Fruit fly (Drosophila melanogaster) whole organism, embryonic: ENCODE measurements around the gene tank.

Experiments
- Adf1 ChIP-seq: fragments of 200-800 bp; sonication (Bioruptor generic); IDR thresholded peaks from 2 replicates; pipeline ENCODE4 v1.3.6; 2022; ENCODE audit warnings: missing biosample characterization, missing genetic modification characterization
- Atf-2 ChIP-seq: fragments of 200-800 bp; sonication (Bioruptor generic); optimal IDR thresholded peaks from 2 replicates; lab custom pipeline; 2016; ENCODE audit warnings: missing biosample characterization, missing genetic modification characterization
- CG10267 ChIP-seq: fragments of 200-800 bp; sonication (Bioruptor generic); optimal IDR thresholded peaks from 2 replicates; lab custom pipeline; 2018; ENCODE audit warnings: missing biosample characterization, mild to moderate bottlenecking, missing genetic modification characterization, moderate library complexity
- CG11560 ChIP-seq: fragments of 200-800 bp; sonication (Bioruptor generic); IDR thresholded peaks from 3 replicates; pipeline ENCODE4 v1.3.6; 2022; ENCODE audit warnings: missing biosample characterization, missing genetic modification characterization
- CG13287 ChIP-seq: fragments of 200-800 bp; sonication (Bioruptor generic); IDR thresholded peaks from 2 replicates; pipeline ENCODE4 v1.3.6; 2022; ENCODE audit warnings: missing biosample characterization, missing genetic modification characterization; ENCODE audit not compliant: partially characterized antibody
- CG14710 ChIP-seq: fragments of 200-800 bp; sonication (Bioruptor generic); optimal IDR thresholded peaks from 3 replicates; lab custom pipeline; 2019; ENCODE audit warnings: missing biosample characterization, mild to moderate bottlenecking, missing genetic modification characterization, moderate library complexity
- CG15514 ChIP-seq: fragments of 200-800 bp; sonication (Bioruptor generic); optimal IDR thresholded peaks from 3 replicates; lab custom pipeline; 2017; ENCODE audit warnings: missing biosample characterization, missing genetic modification characterization, mild to moderate bottlenecking, moderate library complexity, missing genetic modification reagents
- CG16815 ChIP-seq: fragments of 200-800 bp; sonication (Bioruptor generic); optimal IDR thresholded peaks from 3 replicates; lab custom pipeline; 2017; ENCODE audit warnings: missing biosample characterization, mild to moderate bottlenecking, missing genetic modification characterization
- CG17829 ChIP-seq: fragments of 200-800 bp; optimal IDR thresholded peaks from 2 replicates; lab custom pipeline; 2019; ENCODE audit warnings: missing biosample characterization, mild to moderate bottlenecking, missing genetic modification characterization, moderate library complexity
- CG3065 ChIP-seq: fragments of 200-800 bp; sonication (Bioruptor generic); optimal IDR thresholded peaks from 2 replicates; lab custom pipeline; 2016; ENCODE audit warnings: missing biosample characterization, missing genetic modification characterization
- CG4328 ChIP-seq: fragments of 200-800 bp; sonication (Bioruptor generic); optimal IDR thresholded peaks from 3 replicates; lab custom pipeline; 2017; ENCODE audit warnings: missing biosample characterization, missing genetic modification reagents, missing genetic modification characterization
- CG4360 ChIP-seq: fragments of 200-800 bp; sonication (Bioruptor generic); IDR thresholded peaks from 2 replicates; pipeline ENCODE4 v1.3.6; 2022; ENCODE audit warnings: missing biosample characterization, missing genetic modification characterization
- CG6791 ChIP-seq: fragments of 200-800 bp; sonication (Bioruptor generic); IDR thresholded peaks from 3 replicates; pipeline ENCODE4 v1.3.6; 2022; ENCODE audit warnings: missing biosample characterization, missing genetic modification characterization; ENCODE audit not compliant: partially characterized antibody
- CG7963 ChIP-seq: fragments of 200-800 bp; sonication (Bioruptor generic); IDR thresholded peaks from 3 replicates; pipeline ENCODE4 v1.3.6; 2022; ENCODE audit warnings: missing biosample characterization, missing genetic modification characterization; ENCODE audit not compliant: partially characterized antibody
- CG8478 ChIP-seq: fragments of >200 bp; optimal IDR thresholded peaks from 2 replicates; lab custom pipeline; 2018
- CG9797 ChIP-seq: fragments of 200-800 bp; sonication (Bioruptor generic); optimal IDR thresholded peaks from 3 replicates; lab custom pipeline; 2018; ENCODE audit warnings: missing biosample characterization, mild to moderate bottlenecking, missing genetic modification characterization
- Chrac-16 ChIP-seq: fragments of 200-800 bp; sonication (Bioruptor generic); optimal IDR thresholded peaks from 3 replicates; lab custom pipeline; 2016; ENCODE audit warnings: missing biosample characterization, missing genetic modification characterization
- Dref ChIP-seq: fragments of 200-800 bp; sonication (Bioruptor generic); IDR thresholded peaks from 2 replicates; pipeline ENCODE4 v1.3.6; 2022; ENCODE audit warnings: missing biosample characterization, missing genetic modification characterization
- E2f2 ChIP-seq: fragments of 200-800 bp; sonication (Bioruptor generic); IDR thresholded peaks from 2 replicates; pipeline ENCODE4 v1.3.6; 2022; ENCODE audit warnings: missing biosample characterization, missing genetic modification characterization
- Ets97D ChIP-seq: fragments of 200-800 bp; sonication (Bioruptor generic); optimal IDR thresholded peaks from 3 replicates; lab custom pipeline; 2016; ENCODE audit warnings: missing biosample characterization, missing genetic modification characterization
- H2.0 ChIP-seq: fragments of 200-800 bp; sonication (Bioruptor generic); IDR thresholded peaks from 2 replicates; pipeline ENCODE4 v1.3.6; 2022; ENCODE audit warnings: missing biosample characterization, missing genetic modification characterization
- HLH4C ChIP-seq: fragments of 200-800 bp; sonication (Bioruptor generic); IDR thresholded peaks from 3 replicates; pipeline ENCODE4 v1.3.6; 2022; ENCODE audit warnings: missing biosample characterization, missing genetic modification characterization; ENCODE audit not compliant: partially characterized antibody
- Hand ChIP-seq: fragments of 200-800 bp; sonication (Bioruptor generic); optimal IDR thresholded peaks from 2 replicates; lab custom pipeline; 2017; ENCODE audit warnings: mild to moderate bottlenecking, missing biosample characterization, missing genetic modification reagents, missing genetic modification characterization
- MBD-R2 ChIP-seq: fragments of 200-800 bp; sonication (Bioruptor generic); IDR thresholded peaks from 2 replicates; pipeline ENCODE4 v1.3.6; 2022; ENCODE audit warnings: missing biosample characterization, missing genetic modification characterization
- Meics ChIP-seq: fragments of 200-800 bp; sonication (Bioruptor generic); optimal IDR thresholded peaks from 2 replicates; lab custom pipeline; 2017; ENCODE audit warnings: missing biosample characterization, mild to moderate bottlenecking, missing genetic modification characterization
- Opbp ChIP-seq: fragments of 200-800 bp; sonication (Bioruptor generic); IDR thresholded peaks from 3 replicates; pipeline ENCODE4 v1.3.6; 2022; ENCODE audit warnings: missing biosample characterization, missing genetic modification characterization; ENCODE audit not compliant: partially characterized antibody
- Scr ChIP-seq: fragments of 200-800 bp; sonication (Bioruptor generic); IDR thresholded peaks from 2 replicates; pipeline ENCODE4 v1.3.6; 2022; ENCODE audit warnings: missing biosample characterization, missing genetic modification characterization; ENCODE audit not compliant: partially characterized antibody
- Ssrp ChIP-seq: fragments of 200-800 bp; sonication (Bioruptor generic); optimal IDR thresholded peaks from 2 replicates; lab custom pipeline; 2018; ENCODE audit warnings: missing biosample characterization, mild to moderate bottlenecking, missing genetic modification characterization, moderate library complexity
- aop ChIP-seq: fragments of 200-800 bp; sonication (Bioruptor generic); IDR thresholded peaks from 2 replicates; pipeline ENCODE4 v1.3.6; 2022; ENCODE audit warnings: missing biosample characterization, missing genetic modification characterization
- ato ChIP-seq: fragments of 200-800 bp; sonication (Bioruptor generic); IDR thresholded peaks from 2 replicates; pipeline ENCODE4 v1.3.6; 2022; ENCODE audit warnings: missing biosample characterization, missing genetic modification characterization; ENCODE audit not compliant: partially characterized antibody
- bbx ChIP-seq: fragments of 200-800 bp; sonication (Bioruptor generic); IDR thresholded peaks from 2 replicates; pipeline ENCODE4 v1.3.6; 2022; ENCODE audit warnings: missing biosample characterization, missing genetic modification characterization; ENCODE audit not compliant: partially characterized antibody
- cg ChIP-seq: fragments of 200-800 bp; sonication (Bioruptor generic); optimal IDR thresholded peaks from 3 replicates; lab custom pipeline; 2019; ENCODE audit warnings: missing biosample characterization, mild to moderate bottlenecking, missing genetic modification characterization, moderate library complexity
- chinmo ChIP-seq: fragments of 200-800 bp; sonication (Bioruptor generic); IDR thresholded peaks from 4 replicates; pipeline ENCODE4 v1.3.6; 2022; ENCODE audit warnings: missing biosample characterization, missing genetic modification characterization; ENCODE audit not compliant: partially characterized antibody
- cwo ChIP-seq: fragments of 200-800 bp; sonication (Bioruptor generic); optimal IDR thresholded peaks from 3 replicates; lab custom pipeline; 2017; ENCODE audit warnings: missing biosample characterization, missing genetic modification characterization, mild to moderate bottlenecking, moderate library complexity, missing genetic modification reagents
- dmrt99B ChIP-seq: fragments of 200-800 bp; sonication (Bioruptor generic); optimal IDR thresholded peaks from 2 replicates; lab custom pipeline; 2018; ENCODE audit warnings: missing biosample characterization, mild to moderate bottlenecking, missing genetic modification characterization, moderate library complexity
- exex ChIP-seq: fragments of 200-800 bp; sonication (Bioruptor generic); optimal IDR thresholded peaks from 4 replicates; lab custom pipeline; 2018; ENCODE audit warnings: missing biosample characterization, mild to moderate bottlenecking, missing genetic modification characterization, moderate library complexity
- gcm ChIP-seq: fragments of 200-800 bp; sonication (Bioruptor generic); optimal IDR thresholded peaks from 2 replicates; lab custom pipeline; 2019; ENCODE audit warnings: missing biosample characterization, mild to moderate bottlenecking, missing genetic modification characterization, moderate library complexity
- gfzf ChIP-seq: fragments of 200-800 bp; sonication (Bioruptor generic); optimal IDR thresholded peaks from 2 replicates; lab custom pipeline; 2016; ENCODE audit warnings: missing biosample characterization, mild to moderate bottlenecking, missing genetic modification characterization, moderate library complexity
- hb ChIP-seq: fragments of 200-800 bp; sonication (Bioruptor generic); IDR thresholded peaks from 3 replicates; pipeline ENCODE4 v1.3.6; 2022; ENCODE audit warnings: missing biosample characterization, missing genetic modification characterization; ENCODE audit not compliant: partially characterized antibody
- inv ChIP-seq: fragments of 200-800 bp; sonication (Bioruptor generic); IDR thresholded peaks from 2 replicates; pipeline ENCODE4 v1.3.6; 2022; ENCODE audit warnings: missing biosample characterization, missing genetic modification characterization; ENCODE audit not compliant: partially characterized antibody
- mld ChIP-seq: fragments of 200-800 bp; sonication (Bioruptor generic); IDR thresholded peaks from 3 replicates; pipeline ENCODE4 v1.3.6; 2022; ENCODE audit warnings: missing biosample characterization, missing genetic modification characterization; ENCODE audit not compliant: partially characterized antibody
- nerfin-2 ChIP-seq: fragments of 200-800 bp; sonication (Bioruptor generic); IDR thresholded peaks from 2 replicates; pipeline ENCODE4 v1.3.6; 2022; ENCODE audit warnings: missing biosample characterization, missing genetic modification characterization; ENCODE audit not compliant: partially characterized antibody
- nom ChIP-seq: fragments of 200-800 bp; sonication (Bioruptor generic); optimal IDR thresholded peaks from 2 replicates; lab custom pipeline; 2017; ENCODE audit warnings: missing biosample characterization, missing genetic modification characterization, mild to moderate bottlenecking, moderate library complexity, missing genetic modification reagents
- p53 ChIP-seq: fragments of 200-800 bp; sonication (Bioruptor generic); optimal IDR thresholded peaks from 2 replicates; lab custom pipeline; 2016; ENCODE audit warnings: missing biosample characterization, missing genetic modification characterization
- seq ChIP-seq: fragments of 200-800 bp; sonication (Bioruptor generic); IDR thresholded peaks from 2 replicates; pipeline ENCODE4 v1.3.6; 2022; ENCODE audit warnings: missing biosample characterization, missing genetic modification characterization
- stc ChIP-seq: fragments of 200-800 bp; sonication (Bioruptor generic); IDR thresholded peaks from 2 replicates; pipeline ENCODE4 v1.3.6; 2022; ENCODE audit warnings: missing biosample characterization, missing genetic modification characterization
- stwl ChIP-seq: fragments of 200-800 bp; sonication (Bioruptor generic); optimal IDR thresholded peaks from 3 replicates; lab custom pipeline; 2018; ENCODE audit warnings: missing biosample characterization, mild to moderate bottlenecking, missing genetic modification characterization, moderate library complexity
- tna ChIP-seq: fragments of 200-800 bp; sonication (Bioruptor generic); IDR thresholded peaks from 2 replicates; pipeline ENCODE4 v1.3.6; 2022; ENCODE audit warnings: missing biosample characterization, missing genetic modification characterization; ENCODE audit not compliant: partially characterized antibody
- unc-4 ChIP-seq: fragments of 200-800 bp; sonication (Bioruptor generic); IDR thresholded peaks from 2 replicates; pipeline ENCODE4 v1.3.6; 2022; ENCODE audit warnings: missing biosample characterization, missing genetic modification characterization; ENCODE audit not compliant: partially characterized antibody

Gene tank

DNA sequence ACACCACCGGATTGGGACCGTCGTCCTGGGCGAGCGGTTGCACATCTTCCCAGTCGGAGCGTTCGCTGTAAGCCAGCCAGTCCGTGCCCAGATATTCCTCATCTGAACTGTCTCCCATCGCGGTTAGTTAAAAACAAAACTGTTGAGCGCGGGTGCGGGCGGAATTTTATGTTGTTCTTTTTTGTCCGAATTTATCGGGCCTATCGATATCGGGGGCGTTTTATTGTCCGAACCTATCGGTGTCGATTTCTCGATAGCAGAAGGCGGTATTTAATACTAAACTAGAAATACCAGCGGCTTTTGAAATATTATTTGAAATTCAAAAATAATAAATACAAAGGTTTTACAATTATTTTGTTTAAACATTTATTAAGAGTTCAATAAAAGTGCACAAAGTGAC is 7.3 kb downstream of the tank start, which contains the start of gene Fnta (continued):
- TF ChIP-seq CG3065 (no peak), Dref (GFP tag; lab: Robert Waterston, UW) (peak; percentile 86), H2.0 (GFP tag; lab: Robert Waterston, UW) (no peak), Opbp (GFP tag; lab: Robert Waterston, UW) (peak; percentile 93; the same call in 2 of the 3 replicates), Chrac-16 (GFP tag; lab: Kevin White, UChicago) (no peak), stwl (tag; lab: Kevin White, UChicago) (peak; percentile 77), seq (no peak), gfzf (GFP tag; lab: Kevin White, UChicago) (peak; percentile 32), CG7963 (GFP tag; lab: Robert Waterston, UW) (peak; percentile 86; the same call in 2 of the 3 replicates), stc (no peak), nom (GFP tag; lab: Kevin White, UChicago) (peak; percentile 4), gcm (GFP tag; lab: Kevin White, UChicago) (peak; percentile 51), ato (GFP tag; lab: Robert Waterston, UW) (peak; percentile 97), dmrt99B (tag; lab: Kevin White, UChicago) (no peak), Ssrp (tag; lab: Kevin White, UChicago) (no peak), exex (tag; lab: Kevin White, UChicago) (no peak), tna (peak; percentile 97), CG8478 (lab: Kevin White, UChicago) (no peak), chinmo (peak; percentile 46; the same call in 1 of the 4 replicates), CG10267 (tag; lab: Kevin White, UChicago) (peak; percentile 29), HLH4C (GFP tag; lab: Robert Waterston, UW) (peak; percentile 94), hb (GFP tag; lab: Robert Waterston, UW) (peak; percentile 88), CG17829 (tag; lab: Kevin White, UChicago) (peak; percentile 32), Scr (GFP tag; lab: Robert Waterston, UW) (peak; percentile 81), E2f2 (GFP tag; lab: Robert Waterston, UW) (peak; percentile 89), cg (GFP tag; lab: Kevin White, UChicago) (no peak), Meics (GFP tag; lab: Kevin White, UChicago) (no peak), CG9797 (GFP tag; lab: Kevin White, UChicago) (peak; percentile 26), p53 (GFP tag; lab: Kevin White, UChicago) (no peak), CG11560 (tag; lab: Robert Waterston, UW) (no peak), Ets97D (GFP tag; lab: Kevin White, UChicago) (no peak), cwo (GFP tag; lab: Kevin White, UChicago) (no peak), Adf1 (GFP tag; lab: Robert Waterston, UW) (no peak), Atf-2 (GFP tag; lab: Kevin White, UChicago) (no peak), CG16815 (no peak), CG4328 (no peak), bbx (GFP tag; lab: Robert Waterston, UW) (peak; percentile 96), CG6791 (GFP tag; lab: Robert Waterston, UW) (peak; percentile 93), CG13287 (GFP tag; lab: Robert Waterston, UW) (peak; percentile 88), MBD-R2 (GFP tag; lab: Robert Waterston, UW) (peak; percentile 64), CG14710 (tag; lab: Kevin White, UChicago) (peak; percentile 18), inv (GFP tag; lab: Robert Waterston, UW) (peak; percentile 36), mld (GFP tag; lab: Robert Waterston, UW) (peak; percentile 91), Hand (GFP tag; lab: Kevin White, UChicago) (no peak), aop (GFP tag; lab: Robert Waterston, UW) (no peak), CG15514 (GFP tag; lab: Kevin White, UChicago) (peak; percentile 35), CG4360 (peak; percentile 16; the same call in 1 of the 2 replicates), nerfin-2 (GFP tag; lab: Robert Waterston, UW) (peak; percentile 97), unc-4 (GFP tag; lab: Robert Waterston, UW) (peak; percentile 78)
